Fruit fly (Drosophila melanogaster) whole organism, wandering third instar larva: ENCODE data around the gene CG32206.

ENCODE experiments used
- Abd-B ChIP-seq: fragments of >200 bp; optimal IDR thresholded peaks from 2 replicates; lab custom pipeline; 2017; ENCODE audit warnings: missing biosample characterization, missing genetic modification characterization
- CG32264 ChIP-seq: fragments of 200-800 bp; sonication (Bioruptor generic); optimal IDR thresholded peaks from 2 replicates; lab custom pipeline; 2016; ENCODE audit warnings: missing biosample characterization, missing genetic modification characterization
- CG9705 ChIP-seq: fragments of 200-800 bp; sonication (Bioruptor generic); optimal IDR thresholded peaks from 2 replicates; lab custom pipeline; 2018; ENCODE audit warnings: missing biosample characterization, mild to moderate bottlenecking, missing genetic modification characterization
- CrebA ChIP-seq: fragments of 200-800 bp; sonication (Bioruptor generic); optimal IDR thresholded peaks from 2 replicates; lab custom pipeline; 2016; ENCODE audit warnings: missing biosample characterization, mild to moderate bottlenecking, missing genetic modification characterization, borderline replicate concordance
- Dfd ChIP-seq: fragments of >200 bp; optimal IDR thresholded peaks from 2 replicates; lab custom pipeline; 2017; ENCODE audit warnings: missing biosample characterization, missing genetic modification characterization
- Dif ChIP-seq: fragments of 200-275, 200-300 bp; sonication (Bioruptor generic); optimal IDR thresholded peaks from 2 replicates; lab custom pipeline; 2018; ENCODE audit warnings: missing biosample characterization, missing genetic modification characterization; ENCODE audit not compliant: partially characterized antibody
- GATAd ChIP-seq: sonication (Bioruptor generic); optimal IDR thresholded peaks from 2 replicates; lab custom pipeline; 2016; ENCODE audit warnings: missing biosample characterization, missing genetic modification characterization
- HLH106 ChIP-seq: fragments of 200-800 bp; optimal IDR thresholded peaks from 3 replicates; lab custom pipeline; 2019; ENCODE audit warnings: missing biosample characterization, mild to moderate bottlenecking, missing genetic modification characterization, moderate library complexity
- Hnf4 ChIP-seq: fragments of 200-800 bp; sonication (Bioruptor generic); optimal IDR thresholded peaks from 2 replicates; lab custom pipeline; 2016; ENCODE audit warnings: missing biosample characterization, mild to moderate bottlenecking, missing genetic modification characterization
- Hr78 ChIP-seq: fragments of >200 bp; optimal IDR thresholded peaks from 2 replicates; lab custom pipeline; 2017; ENCODE audit warnings: missing biosample characterization, missing genetic modification characterization
- Hr83 ChIP-seq: fragments of 200-300 bp; sonication (Bioruptor generic); optimal IDR thresholded peaks from 2 replicates; lab custom pipeline; 2016; ENCODE audit warnings: missing biosample characterization, mild to moderate bottlenecking, missing genetic modification characterization, moderate library complexity; ENCODE audit not compliant: poor library complexity, severe bottlenecking
- Mio ChIP-seq: sonication (Bioruptor generic); optimal IDR thresholded peaks from 2 replicates; lab custom pipeline; 2016; ENCODE audit warnings: missing biosample characterization, missing genetic modification characterization
- Myc ChIP-seq: fragments of >200 bp; optimal IDR thresholded peaks from 2 replicates; lab custom pipeline; 2017
- N ChIP-seq: fragments of >200 bp; optimal IDR thresholded peaks from 2 replicates; lab custom pipeline; 2018; ENCODE audit warnings: missing biosample characterization, missing external identifiers, missing genetic modification characterization
- OdsH ChIP-seq: fragments of 200-800 bp; sonication (Bioruptor generic); optimal IDR thresholded peaks from 2 replicates; lab custom pipeline; 2016; ENCODE audit warnings: missing biosample characterization, mild to moderate bottlenecking, missing genetic modification characterization
- Rel ChIP-seq, 2 experiments: fragments of 200-800 bp; sonication (Bioruptor generic) in 1 of 2; optimal IDR thresholded peaks; 2 replicates in 1 of 2; 3 replicates in 1 of 2; lab custom pipeline; 2016 to 2019; ENCODE audit warnings: mild to moderate bottlenecking in 2 of 2, missing biosample characterization in 2 of 2, missing genetic modification characterization in 2 of 2, moderate library complexity in 1 of 2
- Sp1 ChIP-seq: fragments of 200-800 bp; sonication (Bioruptor generic); optimal IDR thresholded peaks from 3 replicates; lab custom pipeline; 2019; ENCODE audit warnings: missing biosample characterization, mild to moderate bottlenecking, missing genetic modification characterization, moderate library complexity
- br ChIP-seq: fragments of 200-800 bp; sonication (Bioruptor generic); optimal IDR thresholded peaks from 2 replicates; lab custom pipeline; 2016; ENCODE audit warnings: missing biosample characterization, missing genetic modification characterization
- brk ChIP-seq: fragments of 200-800 bp; sonication (Bioruptor generic); optimal IDR thresholded peaks from 2 replicates; lab custom pipeline; 2016; ENCODE audit warnings: missing biosample characterization, mild to moderate bottlenecking, missing genetic modification characterization
- dl ChIP-seq, 2 experiments: fragments of 175-275, 200-275 bp in 1 of 2; fragments of 200-275 bp in 1 of 2; sonication (Bioruptor generic); optimal IDR thresholded peaks; lab custom pipeline; 2018; ENCODE audit warnings: mild to moderate bottlenecking in 2 of 2, missing biosample characterization in 2 of 2, missing genetic modification characterization in 2 of 2, moderate library complexity in 2 of 2; ENCODE audit not compliant: partially characterized antibody in 2 of 2, insufficient read depth in 1 of 2
- dsf ChIP-seq: sonication (Bioruptor generic); optimal IDR thresholded peaks from 2 replicates; lab custom pipeline; 2016; ENCODE audit warnings: missing biosample characterization, missing genetic modification characterization, borderline replicate concordance
- ey ChIP-seq: fragments of 200-800 bp; sonication (Bioruptor generic); optimal IDR thresholded peaks from 2 replicates; lab custom pipeline; 2016; ENCODE audit warnings: missing biosample characterization, missing genetic modification characterization
- foxo ChIP-seq, 2 experiments: fragments of 200-800 bp; sonication (Bioruptor generic); optimal IDR thresholded peaks; 2 replicates in 1 of 2; 3 replicates in 1 of 2; lab custom pipeline; 2016 to 2017; ENCODE audit warnings: missing biosample characterization in 2 of 2, missing genetic modification characterization in 2 of 2
- fru ChIP-seq: fragments of 200-800 bp; sonication (Bioruptor generic); optimal IDR thresholded peaks from 3 replicates; lab custom pipeline; 2016; ENCODE audit warnings: missing biosample characterization, mild to moderate bottlenecking, missing genetic modification characterization
- h ChIP-seq: fragments of 200-800 bp; sonication (Bioruptor generic); optimal IDR thresholded peaks from 3 replicates; lab custom pipeline; 2016; ENCODE audit warnings: missing biosample characterization, mild to moderate bottlenecking, missing genetic modification characterization
- jim ChIP-seq: fragments of 175-275, 200-325 bp; sonication (Bioruptor generic); optimal IDR thresholded peaks from 2 replicates; lab custom pipeline; 2016; ENCODE audit warnings: missing biosample characterization, mild to moderate bottlenecking, missing genetic modification characterization
- lola ChIP-seq: fragments of >200 bp; optimal IDR thresholded peaks from 2 replicates; lab custom pipeline; 2017; ENCODE audit warnings: missing biosample characterization, missing genetic modification characterization
- psq ChIP-seq: fragments of 200-800 bp; sonication (Bioruptor generic); optimal IDR thresholded peaks from 3 replicates; lab custom pipeline; 2017; ENCODE audit warnings: missing biosample characterization, mild to moderate bottlenecking, missing genetic modification characterization, moderate library complexity
- rgr ChIP-seq: fragments of 200-800 bp; sonication (Bioruptor generic); optimal IDR thresholded peaks from 3 replicates; lab custom pipeline; 2016; ENCODE audit warnings: missing biosample characterization, mild to moderate bottlenecking, missing genetic modification characterization
- sage ChIP-seq: fragments of 200-800 bp; sonication (Bioruptor generic); optimal IDR thresholded peaks from 2 replicates; lab custom pipeline; 2016; ENCODE audit warnings: missing biosample characterization, mild to moderate bottlenecking, missing genetic modification characterization
- sv ChIP-seq: fragments of 200-800 bp; sonication (Bioruptor generic); optimal IDR thresholded peaks from 3 replicates; lab custom pipeline; 2016; ENCODE audit warnings: missing biosample characterization, missing genetic modification characterization
- tai ChIP-seq: sonication (Bioruptor generic); optimal IDR thresholded peaks from 2 replicates; lab custom pipeline; 2016; ENCODE audit warnings: missing biosample characterization, missing genetic modification characterization
- usp ChIP-seq: fragments of >200 bp; optimal IDR thresholded peaks from 2 replicates; lab custom pipeline; 2017; ENCODE audit warnings: missing biosample characterization, missing genetic modification characterization
- woc ChIP-seq: sonication (Bioruptor generic); optimal IDR thresholded peaks from 2 replicates; lab custom pipeline; 2016; ENCODE audit warnings: missing biosample characterization, mild to moderate bottlenecking, missing genetic modification characterization

The CG32206 gene

DNA sequence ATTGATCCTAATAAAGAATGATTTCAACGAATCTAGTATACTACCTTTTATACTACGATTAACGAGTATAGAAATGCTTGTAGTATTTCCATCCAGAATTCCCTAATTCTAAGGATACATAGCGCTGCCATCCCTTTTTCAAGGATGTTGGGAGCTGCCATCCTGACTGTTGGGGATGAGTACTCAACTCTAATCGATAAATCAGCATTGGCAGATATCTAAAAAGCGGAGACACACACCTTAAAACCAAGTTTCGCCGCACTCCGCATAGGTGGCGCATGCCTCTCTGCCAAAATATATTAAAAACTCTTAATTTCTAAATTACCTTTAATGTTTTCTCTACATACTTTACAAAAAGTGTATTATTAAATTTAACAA, 118.5 kb downstream of the CG32206 start, which contains the start of gene fal:
Gene fal, plus strand, starts transcription at position 330 of the 378 bp plus-strand sequence.
- TF ChIP-seq CrebA (GFP tag; lab: Kevin White, UChicago) (no peak), Hr78 (GFP tag; lab: Kevin White, UChicago) (no peak), usp (GFP tag; lab: Kevin White, UChicago) (no peak), rgr (GFP tag; lab: Kevin White, UChicago) (no peak), brk (GFP tag; lab: Kevin White, UChicago) (no peak), fru (GFP tag; lab: Kevin White, UChicago) (no peak), Hnf4 (GFP tag; lab: Kevin White, UChicago) (peak; percentile 10), tai (GFP tag; lab: Kevin White, UChicago) (no peak), dsf (GFP tag; lab: Kevin White, UChicago) (no peak), lola (GFP tag; lab: Kevin White, UChicago) (no peak), Sp1 (GFP tag; lab: Kevin White, UChicago) (no peak), jim (GFP tag; lab: Kevin White, UChicago) (no peak), N (no peak), psq (GFP tag; lab: Kevin White, UChicago) (no peak), CG9705 (GFP tag; lab: Kevin White, UChicago) (no peak), Rel (GFP tag; optimal IDR thresholded peaks at IDR 0.05; lab: Kevin White, UChicago) (no peak), Rel (tag; optimal IDR thresholded peaks at IDR 0.05; lab: Kevin White, UChicago) (no peak), HLH106 (tag; lab: Kevin White, UChicago) (peak; percentile 23), Dfd (GFP tag; lab: Kevin White, UChicago) (no peak), br (GFP tag; lab: Kevin White, UChicago) (no peak), Myc (lab: Kevin White, UChicago) (peak; percentile 71), GATAd (GFP tag; lab: Kevin White, UChicago) (no peak), h (GFP tag; lab: Kevin White, UChicago) (no peak), dl (GFP tag; optimal IDR thresholded peaks at IDR 0.05; lab: Kevin White, UChicago; ENCODE audit: insufficient read depth in 1 of 2, partially characterized antibody in 2 of 2) (no peak), Dif (no peak), sv (peak; percentile 47), OdsH (no peak), woc (GFP tag; lab: Kevin White, UChicago) (no peak), sage (GFP tag; lab: Kevin White, UChicago) (no peak)

DNA sequence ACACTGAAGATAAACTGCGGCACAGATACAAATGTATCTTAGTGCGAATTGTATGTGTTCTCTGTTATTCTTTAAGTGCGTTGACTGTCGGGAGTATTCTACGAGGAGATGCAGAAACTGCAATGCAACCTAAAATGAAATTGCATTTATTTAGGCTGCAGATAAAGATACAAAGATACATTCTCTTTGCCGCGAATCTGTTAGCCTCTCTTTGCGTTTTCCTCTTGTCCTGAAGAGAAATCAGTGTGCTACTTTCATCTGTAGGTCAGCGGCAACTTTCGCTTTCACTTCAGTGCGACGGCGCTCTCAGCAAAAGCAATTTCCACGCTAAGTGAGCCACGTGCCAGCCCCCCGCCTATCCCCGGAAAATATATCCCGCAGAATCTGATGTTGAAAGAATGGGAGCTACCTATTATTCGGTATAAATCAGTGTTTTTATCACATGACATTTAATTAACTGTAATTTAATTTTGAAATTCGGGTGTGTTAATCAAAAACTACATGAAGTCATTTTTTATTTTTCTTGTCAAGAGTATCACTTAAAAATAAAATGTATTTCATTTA, 119.5 kb downstream of the CG32206 start:
- no peak for TF ChIP-seq Abd-B
- no peak for TF ChIP-seq GATAd (GFP tag; lab: Kevin White, UChicago)
- TF ChIP-seq woc (GFP tag; lab: Kevin White, UChicago), result no peak
- no peak for TF ChIP-seq Hr83 (GFP tag; lab: Kevin White, UChicago)
- TF ChIP-seq Mio (GFP tag; lab: Kevin White, UChicago), result no peak
- no peak for TF ChIP-seq tai (GFP tag; lab: Kevin White, UChicago)
- no peak for TF ChIP-seq lola (GFP tag; lab: Kevin White, UChicago)
- no peak for TF ChIP-seq CG32264 (GFP tag; lab: Kevin White, UChicago)
- TF ChIP-seq N, result no peak
- TF ChIP-seq usp (GFP tag; lab: Kevin White, UChicago), result no peak
- no peak for TF ChIP-seq dl (GFP tag; optimal IDR thresholded peaks at IDR 0.05; lab: Kevin White, UChicago; ENCODE audit: insufficient read depth in 1 of 2, partially characterized antibody in 2 of 2)
- TF ChIP-seq foxo (GFP tag; optimal IDR thresholded peaks at IDR 0.05; lab: Kevin White, UChicago), result no peak
- TF ChIP-seq OdsH, result no peak
- TF ChIP-seq h (GFP tag; lab: Kevin White, UChicago), result no peak
- TF ChIP-seq ey (GFP tag; lab: Kevin White, UChicago), result no peak
- TF ChIP-seq Dif, result no peak
- no peak for TF ChIP-seq fru (GFP tag; lab: Kevin White, UChicago)
- TF ChIP-seq Sp1 (GFP tag; lab: Kevin White, UChicago), result no peak
- TF ChIP-seq rgr (GFP tag; lab: Kevin White, UChicago), result no peak
- TF ChIP-seq, all 38 proteins: peak for 0
